Fruit fly (Drosophila melanogaster) S2 (cell line): Measurements from ENCODE around the gene CG32147.

Experiments
- CG8478 ChIP-seq: fragments of >200 bp; optimal IDR thresholded peaks from 2 replicates; lab custom pipeline; 2018
- CTCF ChIP-seq, 2 experiments: fragments of >200 bp; optimal IDR thresholded peaks; 2 replicates each; lab custom pipeline; 2018

- TF ChIP-seq CG8478 = no peak
- no peak for TF ChIP-seq CTCF (optimal IDR thresholded peaks at IDR 0.05; lab: Kevin White, UChicago)
Measured at dm6 chr3L:15102669-15103309, 41.1 kb downstream of the CG32147 start.
